Worm (Caenorhabditis elegans): ENCODE results near the gene srt-54.

Gene srt-54

DNA sequence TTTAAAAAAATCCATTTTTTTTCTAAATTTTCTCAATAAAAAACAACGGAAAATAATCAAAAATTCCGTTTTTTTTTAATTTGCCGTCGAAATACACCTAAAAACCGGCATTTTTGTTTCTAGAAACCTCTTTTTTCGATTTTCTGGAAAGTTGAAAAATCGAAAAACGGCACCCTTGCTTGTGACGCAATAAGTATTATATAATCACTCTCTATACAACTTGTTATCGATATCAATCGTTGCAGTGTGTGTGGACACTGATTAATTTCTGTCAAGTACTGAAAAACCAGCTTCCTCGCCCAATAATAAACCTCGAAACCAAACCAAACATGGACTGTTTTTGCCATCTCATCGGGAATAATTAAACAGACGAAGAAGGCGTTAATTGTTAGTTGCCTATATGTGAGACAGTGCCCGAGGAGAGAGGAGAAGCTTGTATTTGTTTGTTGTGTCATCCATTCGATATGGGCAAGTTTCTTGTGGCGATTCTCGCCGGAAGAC lies 40.0 kb downstream of the srt-54 start:
- no peak for TF ChIP-seq lin-39 (tag; optimal IDR thresholded peaks at IDR 0.05)
- TF ChIP-seq daf-12 (tag; optimal IDR thresholded peaks at IDR 0.05): no peak
- peak; percentile 16 for TF ChIP-seq pqm-1 (tag; optimal IDR thresholded peaks at IDR 0.05)
- peak; percentile 19 for TF ChIP-seq elt-2 (tag; optimal IDR thresholded peaks at IDR 0.05)
- TF ChIP-seq nhr-28 (tag; optimal IDR thresholded peaks at IDR 0.05): no peak

DNA sequence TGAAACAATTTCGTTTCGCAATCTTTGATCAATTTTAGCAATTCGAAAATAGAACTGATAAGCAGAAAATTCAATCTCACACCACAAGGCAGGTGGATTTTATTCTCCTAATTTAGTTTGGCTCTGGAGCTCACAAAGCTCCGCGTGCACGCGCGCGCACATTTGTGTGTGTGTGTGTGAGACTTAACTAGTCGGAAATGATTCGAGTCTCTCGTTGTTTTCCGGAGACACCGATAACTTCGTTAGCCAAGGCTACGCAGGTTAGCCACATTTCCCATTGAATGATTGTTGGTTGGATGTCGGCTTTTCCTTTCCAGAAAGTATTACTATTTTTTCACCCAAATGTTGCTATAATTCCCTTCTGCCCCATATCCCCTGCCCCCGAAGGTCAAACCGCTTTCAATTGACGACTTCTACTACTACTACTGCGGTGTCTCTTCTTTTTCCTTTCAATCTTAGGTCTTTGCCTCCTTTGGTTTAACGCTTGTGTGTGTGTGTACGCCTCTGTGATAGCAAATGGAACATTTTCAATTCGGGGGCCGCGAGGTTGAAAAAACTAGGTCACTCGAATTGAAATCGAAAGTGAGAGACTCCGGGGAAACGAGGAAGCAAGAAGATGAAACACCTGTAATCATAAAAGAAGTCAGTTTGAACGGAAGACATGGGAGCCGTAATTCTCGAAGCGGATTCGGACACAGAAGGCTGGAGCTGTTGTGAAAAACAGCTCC lies 41.2 kb downstream of the srt-54 start:
- TF ChIP-seq egl-27 (tag; optimal IDR thresholded peaks at IDR 0.05): no peak
- TF ChIP-seq nhr-23 (tag; optimal IDR thresholded peaks at IDR 0.05): peak; percentile 86

DNA sequence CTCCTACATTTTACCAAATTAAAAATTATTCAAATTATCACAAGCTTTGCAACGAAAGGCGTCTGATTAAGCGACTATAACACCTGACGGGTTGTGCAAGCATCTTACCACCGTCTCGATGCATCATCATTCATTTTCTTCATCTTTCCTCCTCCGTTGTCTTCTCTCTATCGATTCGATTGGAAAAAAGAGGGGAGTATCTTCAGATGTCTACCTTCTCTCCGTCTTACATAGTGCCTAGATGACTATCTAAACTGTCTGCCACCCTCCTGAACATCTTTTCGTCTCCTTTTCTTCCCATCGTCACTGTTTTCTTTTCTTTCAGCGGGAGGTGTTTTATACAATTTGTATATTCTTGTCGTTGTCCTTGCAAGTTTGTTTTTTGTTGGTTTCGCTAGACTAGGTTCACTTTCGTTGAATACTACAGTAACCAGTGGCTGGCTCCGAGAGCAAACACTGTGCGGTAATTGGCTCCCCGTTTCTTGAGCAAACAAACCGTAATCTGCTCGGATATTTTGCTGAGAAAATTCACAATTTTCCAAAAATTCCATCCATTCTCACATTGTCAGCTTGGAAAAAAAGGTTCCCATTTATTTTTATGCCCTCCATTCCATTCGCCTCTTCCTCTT lies 42.4 kb downstream of the srt-54 start:
- no peak for TF ChIP-seq aly-2 (tag; optimal IDR thresholded peaks at IDR 0.05)
- TF ChIP-seq nhr-67 (tag; optimal IDR thresholded peaks at IDR 0.05): no peak
- no peak for TF ChIP-seq lsy-12 (tag; optimal IDR thresholded peaks at IDR 0.05)
- no peak for TF ChIP-seq elt-3 (tag; optimal IDR thresholded peaks at IDR 0.05)
- peak; percentile 3 for TF ChIP-seq hmg-11 (tag; optimal IDR thresholded peaks at IDR 0.05)
- peak; percentile 60 for TF ChIP-seq pqm-1 (tag; optimal IDR thresholded peaks at IDR 0.05)
- no peak for TF ChIP-seq ztf-11 (tag; optimal IDR thresholded peaks at IDR 0.05)
- no peak for TF ChIP-seq ama-1 (optimal IDR thresholded peaks at IDR 0.05)
- no peak for TF ChIP-seq jun-1 (tag; optimal IDR thresholded peaks at IDR 0.05)
- peak; percentile 54 for TF ChIP-seq elt-2 (tag; optimal IDR thresholded peaks at IDR 0.05)
- no peak for TF ChIP-seq R02D3.7 (tag; optimal IDR thresholded peaks at IDR 0.05)
- TF ChIP-seq pha-4 (tag; optimal IDR thresholded peaks at IDR 0.05): peak; percentile 48
- TF ChIP-seq tbx-2 (tag; optimal IDR thresholded peaks at IDR 0.05): no peak
- TF ChIP-seq daf-12 (tag; optimal IDR thresholded peaks at IDR 0.05): no peak
- no peak for TF ChIP-seq lin-39 (tag; optimal IDR thresholded peaks at IDR 0.05)
- no peak for TF ChIP-seq nhr-237 (tag; optimal IDR thresholded peaks at IDR 0.05)
- TF ChIP-seq nhr-43 (tag; optimal IDR thresholded peaks at IDR 0.05; ENCODE audit: poor library complexity, severe bottlenecking): no peak
- no peak for TF ChIP-seq ceh-16 (tag; optimal IDR thresholded peaks at IDR 0.05)
- no peak for TF ChIP-seq ZK546.5 (tag; optimal IDR thresholded peaks at IDR 0.05)
- TF ChIP-seq egl-27 (tag; optimal IDR thresholded peaks at IDR 0.05): no peak
- TF ChIP-seq ceh-9 (tag; optimal IDR thresholded peaks at IDR 0.05): no peak
- peak; percentile 79 for TF ChIP-seq ceh-28 (tag; optimal IDR thresholded peaks at IDR 0.05)
- no peak for TF ChIP-seq fkh-10 (GFP tag; optimal IDR thresholded peaks at IDR 0.05)
- no peak for TF ChIP-seq ceh-82 (tag; optimal IDR thresholded peaks at IDR 0.05)
- no peak for TF ChIP-seq lin-15B (tag; optimal IDR thresholded peaks at IDR 0.05)
- no peak for TF ChIP-seq skn-1 (tag; optimal IDR thresholded peaks at IDR 0.05)
- peak; percentile 49 for TF ChIP-seq nfya-1 (tag; optimal IDR thresholded peaks at IDR 0.05; ENCODE audit: insufficient read depth)
- no peak for TF ChIP-seq nhr-76 (tag; optimal IDR thresholded peaks at IDR 0.05)
- no peak for TF ChIP-seq eor-1 (tag; optimal IDR thresholded peaks at IDR 0.05)
- TF ChIP-seq snpc-4 (tag; optimal IDR thresholded peaks at IDR 0.05): no peak
- TF ChIP-seq nhr-11 (tag; optimal IDR thresholded peaks at IDR 0.05): no peak
- no peak for TF ChIP-seq nhr-12 (tag; optimal IDR thresholded peaks at IDR 0.05)
- TF ChIP-seq mml-1 (tag; optimal IDR thresholded peaks at IDR 0.05): no peak
- no peak for TF ChIP-seq elt-1 (tag; optimal IDR thresholded peaks at IDR 0.05)
- TF ChIP-seq nhr-77 (tag; optimal IDR thresholded peaks at IDR 0.05): no peak
- no peak for TF ChIP-seq mdl-1 (tag; optimal IDR thresholded peaks at IDR 0.05)
- no peak for TF ChIP-seq sea-2 (GFP tag; optimal IDR thresholded peaks at IDR 0.05)
- TF ChIP-seq nhr-23 (tag; optimal IDR thresholded peaks at IDR 0.05): peak; percentile 53
- no peak for TF ChIP-seq zag-1 (tag; optimal IDR thresholded peaks at IDR 0.05)
- TF ChIP-seq unc-62 (GFP tag; optimal IDR thresholded peaks at IDR 0.05): no peak
- TF ChIP-seq unc-39 (tag; optimal IDR thresholded peaks at IDR 0.05): no peak
- no peak for TF ChIP-seq egl-5 (tag; optimal IDR thresholded peaks at IDR 0.05)
- TF ChIP-seq nhr-25 (tag; optimal IDR thresholded peaks at IDR 0.05): peak; percentile 58
- no peak for TF ChIP-seq nhr-28 (tag; optimal IDR thresholded peaks at IDR 0.05)
- no peak for TF ChIP-seq fkh-2 (tag; optimal IDR thresholded peaks at IDR 0.05)
- TF ChIP-seq fos-1 (tag; optimal IDR thresholded peaks at IDR 0.05): no peak
- no peak for TF ChIP-seq ztf-4 (tag; optimal IDR thresholded peaks at IDR 0.05)
